Fruit fly (Drosophila melanogaster) whole organism, wandering third instar larva: Measurements from ENCODE around the gene Rab39.
A peak's percentile ranks its signal among the peaks of the same experiment; 100 is the strongest.

Experiments used
- Abd-B ChIP-seq: fragments of >200 bp; optimal IDR thresholded peaks from 2 replicates; lab custom pipeline; 2017; ENCODE audit warnings: missing biosample characterization, missing genetic modification characterization
- CG32264 ChIP-seq: fragments of 200-800 bp; sonication (Bioruptor generic); optimal IDR thresholded peaks from 2 replicates; lab custom pipeline; 2016; ENCODE audit warnings: missing biosample characterization, missing genetic modification characterization
- CG9705 ChIP-seq: fragments of 200-800 bp; sonication (Bioruptor generic); optimal IDR thresholded peaks from 2 replicates; lab custom pipeline; 2018; ENCODE audit warnings: missing biosample characterization, mild to moderate bottlenecking, missing genetic modification characterization
- CrebA ChIP-seq: fragments of 200-800 bp; sonication (Bioruptor generic); optimal IDR thresholded peaks from 2 replicates; lab custom pipeline; 2016; ENCODE audit warnings: missing biosample characterization, mild to moderate bottlenecking, missing genetic modification characterization, borderline replicate concordance
- Dfd ChIP-seq: fragments of >200 bp; optimal IDR thresholded peaks from 2 replicates; lab custom pipeline; 2017; ENCODE audit warnings: missing biosample characterization, missing genetic modification characterization
- Dif ChIP-seq: fragments of 200-275, 200-300 bp; sonication (Bioruptor generic); optimal IDR thresholded peaks from 2 replicates; lab custom pipeline; 2018; ENCODE audit warnings: missing biosample characterization, missing genetic modification characterization; ENCODE audit not compliant: partially characterized antibody
- GATAd ChIP-seq: sonication (Bioruptor generic); optimal IDR thresholded peaks from 2 replicates; lab custom pipeline; 2016; ENCODE audit warnings: missing biosample characterization, missing genetic modification characterization
- HLH106 ChIP-seq: fragments of 200-800 bp; optimal IDR thresholded peaks from 3 replicates; lab custom pipeline; 2019; ENCODE audit warnings: missing biosample characterization, mild to moderate bottlenecking, missing genetic modification characterization, moderate library complexity
- Hnf4 ChIP-seq: fragments of 200-800 bp; sonication (Bioruptor generic); optimal IDR thresholded peaks from 2 replicates; lab custom pipeline; 2016; ENCODE audit warnings: missing biosample characterization, mild to moderate bottlenecking, missing genetic modification characterization
- Hr78 ChIP-seq: fragments of >200 bp; optimal IDR thresholded peaks from 2 replicates; lab custom pipeline; 2017; ENCODE audit warnings: missing biosample characterization, missing genetic modification characterization
- Hr83 ChIP-seq: fragments of 200-300 bp; sonication (Bioruptor generic); optimal IDR thresholded peaks from 2 replicates; lab custom pipeline; 2016; ENCODE audit warnings: missing biosample characterization, mild to moderate bottlenecking, missing genetic modification characterization, moderate library complexity; ENCODE audit not compliant: poor library complexity, severe bottlenecking
- Jra ChIP-seq: sonication (Bioruptor generic); optimal IDR thresholded peaks from 2 replicates; lab custom pipeline; 2016; ENCODE audit warnings: missing biosample characterization, missing genetic modification characterization
- Mio ChIP-seq: sonication (Bioruptor generic); optimal IDR thresholded peaks from 2 replicates; lab custom pipeline; 2016; ENCODE audit warnings: missing biosample characterization, missing genetic modification characterization
- Myc ChIP-seq: fragments of >200 bp; optimal IDR thresholded peaks from 2 replicates; lab custom pipeline; 2017
- N ChIP-seq: fragments of >200 bp; optimal IDR thresholded peaks from 2 replicates; lab custom pipeline; 2018; ENCODE audit warnings: missing biosample characterization, missing external identifiers, missing genetic modification characterization
- OdsH ChIP-seq: fragments of 200-800 bp; sonication (Bioruptor generic); optimal IDR thresholded peaks from 2 replicates; lab custom pipeline; 2016; ENCODE audit warnings: missing biosample characterization, mild to moderate bottlenecking, missing genetic modification characterization
- Rel ChIP-seq, 2 experiments: fragments of 200-800 bp; sonication (Bioruptor generic) in 1 of 2; optimal IDR thresholded peaks; 2 replicates in 1 of 2; 3 replicates in 1 of 2; lab custom pipeline; 2016 to 2019; ENCODE audit warnings: mild to moderate bottlenecking in 2 of 2, missing biosample characterization in 2 of 2, missing genetic modification characterization in 2 of 2, moderate library complexity in 1 of 2
- Sp1 ChIP-seq: fragments of 200-800 bp; sonication (Bioruptor generic); optimal IDR thresholded peaks from 3 replicates; lab custom pipeline; 2019; ENCODE audit warnings: missing biosample characterization, mild to moderate bottlenecking, missing genetic modification characterization, moderate library complexity
- Vsx2 ChIP-seq: fragments of 200-300, 225-300 bp; sonication (Bioruptor generic); optimal IDR thresholded peaks from 2 replicates; lab custom pipeline; 2018; ENCODE audit warnings: missing biosample characterization, missing genetic modification characterization; ENCODE audit not compliant: partially characterized antibody
- br ChIP-seq: fragments of 200-800 bp; sonication (Bioruptor generic); optimal IDR thresholded peaks from 2 replicates; lab custom pipeline; 2016; ENCODE audit warnings: missing biosample characterization, missing genetic modification characterization
- brk ChIP-seq: fragments of 200-800 bp; sonication (Bioruptor generic); optimal IDR thresholded peaks from 2 replicates; lab custom pipeline; 2016; ENCODE audit warnings: missing biosample characterization, mild to moderate bottlenecking, missing genetic modification characterization
- dl ChIP-seq, 2 experiments: fragments of 175-275, 200-275 bp in 1 of 2; fragments of 200-275 bp in 1 of 2; sonication (Bioruptor generic); optimal IDR thresholded peaks; lab custom pipeline; 2018; ENCODE audit warnings: mild to moderate bottlenecking in 2 of 2, missing biosample characterization in 2 of 2, missing genetic modification characterization in 2 of 2, moderate library complexity in 2 of 2; ENCODE audit not compliant: partially characterized antibody in 2 of 2, insufficient read depth in 1 of 2
- dmrt93B ChIP-seq: fragments of 200-800 bp; sonication (Bioruptor generic); optimal IDR thresholded peaks from 2 replicates; lab custom pipeline; 2018; ENCODE audit warnings: missing biosample characterization, mild to moderate bottlenecking, missing genetic modification characterization
- dsf ChIP-seq: sonication (Bioruptor generic); optimal IDR thresholded peaks from 2 replicates; lab custom pipeline; 2016; ENCODE audit warnings: missing biosample characterization, missing genetic modification characterization, borderline replicate concordance
- ey ChIP-seq: fragments of 200-800 bp; sonication (Bioruptor generic); optimal IDR thresholded peaks from 2 replicates; lab custom pipeline; 2016; ENCODE audit warnings: missing biosample characterization, missing genetic modification characterization
- foxo ChIP-seq, 2 experiments: fragments of 200-800 bp; sonication (Bioruptor generic); optimal IDR thresholded peaks; 2 replicates in 1 of 2; 3 replicates in 1 of 2; lab custom pipeline; 2016 to 2017; ENCODE audit warnings: missing biosample characterization in 2 of 2, missing genetic modification characterization in 2 of 2
- fru ChIP-seq: fragments of 200-800 bp; sonication (Bioruptor generic); optimal IDR thresholded peaks from 3 replicates; lab custom pipeline; 2016; ENCODE audit warnings: missing biosample characterization, mild to moderate bottlenecking, missing genetic modification characterization
- h ChIP-seq: fragments of 200-800 bp; sonication (Bioruptor generic); optimal IDR thresholded peaks from 3 replicates; lab custom pipeline; 2016; ENCODE audit warnings: missing biosample characterization, mild to moderate bottlenecking, missing genetic modification characterization
- jim ChIP-seq: fragments of 175-275, 200-325 bp; sonication (Bioruptor generic); optimal IDR thresholded peaks from 2 replicates; lab custom pipeline; 2016; ENCODE audit warnings: missing biosample characterization, mild to moderate bottlenecking, missing genetic modification characterization
- lola ChIP-seq: fragments of >200 bp; optimal IDR thresholded peaks from 2 replicates; lab custom pipeline; 2017; ENCODE audit warnings: missing biosample characterization, missing genetic modification characterization
- pan ChIP-seq: fragments of >200 bp; optimal IDR thresholded peaks from 2 replicates; lab custom pipeline; 2017
- psq ChIP-seq: fragments of 200-800 bp; sonication (Bioruptor generic); optimal IDR thresholded peaks from 3 replicates; lab custom pipeline; 2017; ENCODE audit warnings: missing biosample characterization, mild to moderate bottlenecking, missing genetic modification characterization, moderate library complexity
- rgr ChIP-seq: fragments of 200-800 bp; sonication (Bioruptor generic); optimal IDR thresholded peaks from 3 replicates; lab custom pipeline; 2016; ENCODE audit warnings: missing biosample characterization, mild to moderate bottlenecking, missing genetic modification characterization
- sage ChIP-seq: fragments of 200-800 bp; sonication (Bioruptor generic); optimal IDR thresholded peaks from 2 replicates; lab custom pipeline; 2016; ENCODE audit warnings: missing biosample characterization, mild to moderate bottlenecking, missing genetic modification characterization
- sv ChIP-seq: fragments of 200-800 bp; sonication (Bioruptor generic); optimal IDR thresholded peaks from 3 replicates; lab custom pipeline; 2016; ENCODE audit warnings: missing biosample characterization, missing genetic modification characterization
- tai ChIP-seq: sonication (Bioruptor generic); optimal IDR thresholded peaks from 2 replicates; lab custom pipeline; 2016; ENCODE audit warnings: missing biosample characterization, missing genetic modification characterization
- usp ChIP-seq: fragments of >200 bp; optimal IDR thresholded peaks from 2 replicates; lab custom pipeline; 2017; ENCODE audit warnings: missing biosample characterization, missing genetic modification characterization
- woc ChIP-seq: sonication (Bioruptor generic); optimal IDR thresholded peaks from 2 replicates; lab custom pipeline; 2016; ENCODE audit warnings: missing biosample characterization, mild to moderate bottlenecking, missing genetic modification characterization

Rab39 gene

DNA sequence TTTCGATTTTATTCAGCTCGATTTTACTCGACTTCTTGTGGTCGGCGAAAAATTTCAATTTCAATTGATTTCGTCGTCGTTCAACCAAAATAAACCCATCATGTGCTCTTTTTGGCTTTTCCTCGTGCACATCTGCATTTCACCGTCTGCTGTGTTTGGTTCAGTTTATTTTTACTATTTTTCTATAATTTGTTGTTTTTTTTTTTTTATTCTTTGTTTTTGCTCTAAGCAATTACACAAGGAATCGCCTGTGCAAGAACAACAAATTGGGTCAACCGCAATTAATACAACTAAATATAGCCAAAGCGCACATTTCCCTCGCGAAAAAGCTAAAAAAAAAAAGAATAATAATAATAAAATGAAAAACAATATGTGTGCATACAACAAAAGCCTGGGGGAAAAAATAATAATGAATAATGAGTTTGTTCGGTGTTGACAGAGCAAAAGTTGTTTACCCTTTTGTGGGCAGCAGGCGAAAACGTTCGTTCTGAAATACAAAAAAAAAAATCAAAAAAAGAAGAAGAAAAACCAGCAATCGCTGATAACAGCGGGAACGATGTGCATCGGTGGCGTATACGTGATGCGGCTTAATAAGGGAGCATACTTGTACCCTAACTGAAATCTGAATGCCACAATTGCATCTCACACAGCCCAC, 35.0 kb upstream of the Rab39 start:
- TF ChIP-seq Hr83 (GFP tag; lab: Kevin White, UChicago) (peak; percentile 88), Vsx2 (GFP tag; lab: Kevin White, UChicago) (no peak)

DNA sequence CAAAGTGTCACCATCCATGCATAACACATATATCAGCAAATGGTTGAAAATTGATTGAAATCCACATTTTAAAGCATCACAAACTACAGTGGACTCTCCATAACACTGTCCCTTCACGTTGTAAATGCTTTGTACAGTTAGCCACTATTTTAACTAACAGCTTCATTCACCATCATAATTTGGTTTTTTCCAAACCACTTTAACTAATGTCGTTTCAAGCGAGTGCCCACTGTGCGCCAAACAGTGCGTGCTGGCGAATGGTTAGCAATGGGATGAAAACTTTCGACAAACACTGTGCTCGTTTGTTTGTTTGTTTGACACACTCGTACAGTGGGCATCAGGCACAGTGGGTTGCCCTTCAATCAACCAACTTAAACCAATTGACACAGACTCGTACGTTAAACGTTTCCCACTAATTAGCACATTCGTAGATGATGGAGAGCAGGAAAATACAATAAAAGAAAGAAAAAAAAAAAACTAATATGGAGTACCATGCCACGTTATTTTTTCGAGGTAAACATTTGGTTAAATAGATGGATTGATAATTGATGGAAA, 34.4 kb upstream of the Rab39 start:
- TF ChIP-seq Dif (GFP tag; lab: Kevin White, UChicago), result no peak
- TF ChIP-seq Hr78 (GFP tag; lab: Kevin White, UChicago), result no peak
- no peak for TF ChIP-seq tai (GFP tag; lab: Kevin White, UChicago)
- TF ChIP-seq psq, result peak; percentile 82
- TF ChIP-seq N (GFP tag; lab: Kevin White, UChicago), result no peak
- TF ChIP-seq Jra, result peak; percentile 45
- TF ChIP-seq CG9705 (GFP tag; lab: Kevin White, UChicago), result peak; percentile 71
- peak; percentile 89 for TF ChIP-seq h (GFP tag; lab: Kevin White, UChicago)
- peak; percentile 81 for TF ChIP-seq sv (GFP tag; lab: Kevin White, UChicago)
- TF ChIP-seq HLH106 (tag; lab: Kevin White, UChicago), result peak; percentile 87
- no peak for TF ChIP-seq pan (lab: Kevin White, UChicago)
- no peak for TF ChIP-seq usp (GFP tag; lab: Kevin White, UChicago)
- no peak for TF ChIP-seq Myc
- TF ChIP-seq Rel (GFP tag; optimal IDR thresholded peaks at IDR 0.05; lab: Kevin White, UChicago), result peak; percentile 26
- peak; percentile 29 for TF ChIP-seq Rel (tag; optimal IDR thresholded peaks at IDR 0.05; lab: Kevin White, UChicago)
- TF ChIP-seq brk (GFP tag; lab: Kevin White, UChicago), result no peak
- TF ChIP-seq jim (GFP tag; lab: Kevin White, UChicago), result no peak
- TF ChIP-seq Vsx2 (GFP tag; lab: Kevin White, UChicago), result no peak
- no peak for TF ChIP-seq dsf (GFP tag; lab: Kevin White, UChicago)
- TF ChIP-seq CG32264 (GFP tag; lab: Kevin White, UChicago), result peak; percentile 57
- peak; percentile 82 for TF ChIP-seq OdsH (GFP tag; lab: Kevin White, UChicago)
- no peak for TF ChIP-seq dl (GFP tag; optimal IDR thresholded peaks at IDR 0.05; lab: Kevin White, UChicago; ENCODE audit: insufficient read depth in 1 of 2, partially characterized antibody in 2 of 2)
- TF ChIP-seq dmrt93B, result peak; percentile 68
- TF ChIP-seq fru (GFP tag; lab: Kevin White, UChicago), result peak; percentile 73
- no peak for TF ChIP-seq CrebA (GFP tag; lab: Kevin White, UChicago)
- TF ChIP-seq br (GFP tag; lab: Kevin White, UChicago), result peak; percentile 87
- no peak for TF ChIP-seq Dfd
- TF ChIP-seq Mio (GFP tag; lab: Kevin White, UChicago), result peak; percentile 69
- TF ChIP-seq ey (GFP tag; lab: Kevin White, UChicago), result peak; percentile 79
- TF ChIP-seq Hr83 (GFP tag; lab: Kevin White, UChicago), result peak; percentile 85
- peak; percentile 5 for TF ChIP-seq sage (GFP tag; lab: Kevin White, UChicago)
- no peak for TF ChIP-seq GATAd (GFP tag; lab: Kevin White, UChicago)
- TF ChIP-seq Abd-B (GFP tag; lab: Kevin White, UChicago), result no peak
- TF ChIP-seq Sp1 (GFP tag; lab: Kevin White, UChicago), result peak; percentile 80
- no peak for TF ChIP-seq lola (GFP tag; lab: Kevin White, UChicago)
- peak; percentile 67 for TF ChIP-seq woc (GFP tag; lab: Kevin White, UChicago)
- TF ChIP-seq Hnf4, result peak; percentile 82
- TF ChIP-seq foxo (GFP tag; optimal IDR thresholded peaks at IDR 0.05; lab: Kevin White, UChicago), result peak in 1 of 2 experiments; percentile 76
- peak; percentile 86 for TF ChIP-seq rgr (GFP tag; lab: Kevin White, UChicago)
